Worm (Caenorhabditis elegans) whole organism, young adult: ENCODE measurements around the gene fbxa-141.

Source experiments
- B0261.1 ChIP-seq: sonication (generic microtip); optimal IDR thresholded peaks from 2 replicates; lab custom pipeline; 2016; ENCODE audit warnings: mild to moderate bottlenecking, missing genetic modification characterization, moderate library complexity, missing compliant biosample characterization
- C17E4.6 ChIP-seq: fragments of 200-800 bp; sonication (Bioruptor generic); IDR thresholded peaks from 2 replicates; pipeline ENCODE4 v1.3.6; 2022; ENCODE audit warnings: missing genetic modification reagents, missing genetic modification characterization, missing compliant biosample characterization
- F10E7.11 ChIP-seq: sonication (generic microtip); optimal IDR thresholded peaks from 2 replicates; lab custom pipeline; 2017; ENCODE audit warnings: mild to moderate bottlenecking, missing genetic modification characterization, moderate library complexity, missing compliant biosample characterization
- F22D6.2 ChIP-seq: sonication (generic microtip); optimal IDR thresholded peaks from 2 replicates; lab custom pipeline; 2016; ENCODE audit warnings: mild to moderate bottlenecking, missing genetic modification characterization, missing compliant biosample characterization
- F33H1.4 ChIP-seq: fragments of 200-800 bp; sonication (Bioruptor generic); IDR thresholded peaks from 2 replicates; pipeline ENCODE4 v1.3.6; 2022; ENCODE audit warnings: missing genetic modification reagents, missing genetic modification characterization, missing compliant biosample characterization
- F37B4.10 ChIP-seq: fragments of 200-800 bp; sonication (Bioruptor generic); IDR thresholded peaks from 2 replicates; pipeline ENCODE4 v1.3.6; 2022; ENCODE audit warnings: missing genetic modification characterization, missing compliant biosample characterization
- F55B11.4 ChIP-seq: sonication (generic microtip); optimal IDR thresholded peaks from 2 replicates; lab custom pipeline; 2016; ENCODE audit warnings: missing compliant biosample characterization, missing genetic modification characterization, borderline replicate concordance; ENCODE audit not compliant: insufficient read depth
- F57A8.1 ChIP-seq: fragments of 200-800 bp; sonication (Bioruptor generic); optimal IDR thresholded peaks from 2 replicates; lab custom pipeline; 2018; ENCODE audit warnings: mild to moderate bottlenecking, missing genetic modification characterization, moderate library complexity, missing compliant biosample characterization
- F57C9.4 ChIP-seq: sonication (generic microtip); optimal IDR thresholded peaks from 2 replicates; lab custom pipeline; 2017; ENCODE audit warnings: mild to moderate bottlenecking, missing genetic modification characterization, missing compliant biosample characterization
- Y53F4B.3 ChIP-seq: fragments of 200-800 bp; sonication (Bioruptor generic); IDR thresholded peaks from 2 replicates; pipeline ENCODE4 v1.3.6; 2022; ENCODE audit warnings: missing genetic modification reagents, missing genetic modification characterization, missing compliant biosample characterization
- Y67H2A.10 ChIP-seq: fragments of 200-800 bp; sonication (Bioruptor generic); conservative IDR thresholded peaks from 2 replicates; pipeline ENCODE4 v1.3.6; 2022; ENCODE audit warnings: missing genetic modification reagents, missing genetic modification characterization, missing compliant biosample characterization
- akir-1 ChIP-seq: fragments of 200-800 bp; sonication (Bioruptor generic); optimal IDR thresholded peaks from 2 replicates; lab custom pipeline; 2018; ENCODE audit warnings: mild to moderate bottlenecking, missing genetic modification characterization, moderate library complexity, missing compliant biosample characterization
- ama-1 ChIP-seq, 3 experiments: fragments of 150-350 bp in 1 of 3; sonication (generic microtip) in 2 of 3; optimal IDR thresholded peaks; 2 replicates each; lab custom pipeline; 2014 to 2018; ENCODE audit warnings: missing biosample characterization in 2 of 3, missing genetic modification characterization in 2 of 3, missing genetic modification reagents in 2 of 3
- athp-1 ChIP-seq: sonication (generic microtip); optimal IDR thresholded peaks from 2 replicates; lab custom pipeline; 2017; ENCODE audit warnings: mild to moderate bottlenecking, missing genetic modification characterization, missing compliant biosample characterization
- bed-1 ChIP-seq: fragments of 200-800 bp; sonication (Bioruptor generic); IDR thresholded peaks from 2 replicates; pipeline ENCODE4 v1.3.6; 2022; ENCODE audit warnings: missing genetic modification reagents, missing genetic modification characterization, missing compliant biosample characterization
- cebp-1 ChIP-seq, 2 experiments: fragments of 200-800 bp in 1 of 2; sonication (Bioruptor generic) in 1 of 2; sonication (generic microtip) in 1 of 2; IDR thresholded peaks in 1 of 2; optimal IDR thresholded peaks in 1 of 2; 2 replicates each; pipeline versions ENCODE4 v1.3.6 to Lab custom; 2017 to 2022; ENCODE audit warnings: missing compliant biosample characterization in 2 of 2, missing genetic modification characterization in 2 of 2, mild to moderate bottlenecking in 1 of 2, missing genetic modification reagents in 1 of 2, moderate library complexity in 1 of 2
- ceh-100 ChIP-seq: fragments of 200-800 bp; sonication (Bioruptor generic); IDR thresholded peaks from 2 replicates; pipeline ENCODE4 v1.3.6; 2022; ENCODE audit warnings: missing genetic modification reagents, missing genetic modification characterization, missing compliant biosample characterization
- ceh-40 ChIP-seq: fragments of 200-800 bp; sonication (Bioruptor generic); IDR thresholded peaks from 2 replicates; pipeline ENCODE4 v1.3.6; 2022; ENCODE audit warnings: missing genetic modification characterization, missing compliant biosample characterization
- ceh-58 ChIP-seq: fragments of 200-800 bp; sonication (Bioruptor generic); IDR thresholded peaks from 2 replicates; pipeline ENCODE4 v1.3.6; 2022; ENCODE audit warnings: missing genetic modification characterization, missing compliant biosample characterization
- ceh-79 ChIP-seq: sonication (generic microtip); optimal IDR thresholded peaks from 2 replicates; lab custom pipeline; 2017; ENCODE audit warnings: mild to moderate bottlenecking, missing genetic modification characterization, missing compliant biosample characterization
- chd-7 ChIP-seq: sonication (generic microtip); optimal IDR thresholded peaks from 2 replicates; lab custom pipeline; 2016; ENCODE audit warnings: mild to moderate bottlenecking, missing genetic modification characterization, moderate library complexity, missing compliant biosample characterization
- dox-1 ChIP-seq: fragments of 200-800 bp; sonication (Bioruptor generic); IDR thresholded peaks from 2 replicates; pipeline ENCODE4 v1.3.6; 2022; ENCODE audit warnings: missing genetic modification reagents, missing genetic modification characterization, missing compliant biosample characterization
- dpl-1 ChIP-seq: fragments of 150-350 bp; optimal IDR thresholded peaks from 2 replicates; lab custom pipeline; 2014; ENCODE audit warnings: missing biosample characterization, missing genetic modification reagents, missing genetic modification characterization
- egl-44 ChIP-seq: fragments of 200-800 bp; sonication (Bioruptor generic); IDR thresholded peaks from 2 replicates; pipeline ENCODE4 v1.3.6; 2022; ENCODE audit warnings: missing genetic modification reagents, missing genetic modification characterization, missing compliant biosample characterization
- hlh-26 ChIP-seq: fragments of 200-800 bp; sonication (Bioruptor generic); conservative IDR thresholded peaks from 2 replicates; pipeline ENCODE4 v1.3.6; 2022; ENCODE audit warnings: missing genetic modification reagents, missing genetic modification characterization, missing compliant biosample characterization
- hmg-1.2 ChIP-seq: fragments of 200-800 bp; sonication (Bioruptor generic); IDR thresholded peaks from 2 replicates; pipeline ENCODE4 v1.3.6; 2022; ENCODE audit warnings: missing genetic modification reagents, missing genetic modification characterization, missing compliant biosample characterization
- let-526 ChIP-seq: fragments of 200-800 bp; sonication (Bioruptor generic); IDR thresholded peaks from 2 replicates; pipeline ENCODE4 v1.3.6; 2022; ENCODE audit warnings: missing genetic modification reagents, missing genetic modification characterization, missing compliant biosample characterization
- let-607 ChIP-seq, 2 experiments: fragments of 200-800 bp in 1 of 2; sonication (Bioruptor generic) in 1 of 2; sonication (generic microtip) in 1 of 2; optimal IDR thresholded peaks; 2 replicates each; lab custom pipeline; 2016 to 2018; ENCODE audit warnings: mild to moderate bottlenecking in 2 of 2, missing compliant biosample characterization in 2 of 2, missing genetic modification characterization in 2 of 2, moderate library complexity in 2 of 2, missing genotype in 1 of 2
- lin-26 ChIP-seq: fragments of 200-800 bp; sonication (Bioruptor generic); IDR thresholded peaks from 2 replicates; pipeline ENCODE4 v1.3.6; 2022; ENCODE audit warnings: missing genetic modification reagents, missing genetic modification characterization, missing compliant biosample characterization
- lin-35 ChIP-seq, 3 experiments: fragments of 150-350 bp in 2 of 3; sonication (generic microtip) in 1 of 3; optimal IDR thresholded peaks; 2 replicates each; lab custom pipeline; 2014 to 2018; ENCODE audit warnings: missing biosample characterization in 3 of 3, missing genetic modification characterization in 3 of 3, missing genetic modification reagents in 3 of 3
- lin-40 ChIP-seq: sonication (generic microtip); optimal IDR thresholded peaks from 2 replicates; lab custom pipeline; 2016; ENCODE audit warnings: missing genetic modification characterization, mild to moderate bottlenecking, missing compliant biosample characterization, missing genotype, missing genetic modification reagents
- lsl-1 ChIP-seq: fragments of 200-800 bp; sonication (Bioruptor generic); optimal IDR thresholded peaks from 2 replicates; lab custom pipeline; 2018; ENCODE audit warnings: mild to moderate bottlenecking, missing genetic modification characterization, moderate library complexity, missing compliant biosample characterization
- madf-3 ChIP-seq: fragments of 200-800 bp; sonication (Bioruptor generic); IDR thresholded peaks from 2 replicates; pipeline ENCODE4 v1.3.6; 2022; ENCODE audit warnings: missing genetic modification reagents, missing genetic modification characterization, missing compliant biosample characterization
- mel-28 ChIP-seq: sonication (generic microtip); optimal IDR thresholded peaks from 2 replicates; lab custom pipeline; 2016; ENCODE audit warnings: borderline replicate concordance, mild to moderate bottlenecking, missing genetic modification characterization, missing compliant biosample characterization
- mes-4 ChIP-seq: sonication (generic microtip); optimal IDR thresholded peaks from 2 replicates; lab custom pipeline; 2016; ENCODE audit warnings: missing genotype, missing genetic modification characterization, missing compliant biosample characterization
- mxl-1 ChIP-seq: sonication (generic microtip); optimal IDR thresholded peaks from 2 replicates; lab custom pipeline; 2016; ENCODE audit warnings: missing genetic modification characterization, missing compliant biosample characterization
- nfya-1 ChIP-seq: sonication (generic microtip); optimal IDR thresholded peaks from 2 replicates; lab custom pipeline; 2017; ENCODE audit warnings: antibody characterized with exemption, missing compliant biosample characterization, missing genetic modification characterization, borderline replicate concordance; ENCODE audit not compliant: insufficient read depth
- nfya-2 ChIP-seq: fragments of 200-800 bp; sonication (Bioruptor generic); IDR thresholded peaks from 2 replicates; pipeline ENCODE4 v1.3.6; 2022; ENCODE audit warnings: missing genetic modification reagents, missing genetic modification characterization, missing compliant biosample characterization
- nfyb-1 ChIP-seq: fragments of 200-800 bp; sonication (Bioruptor generic); IDR thresholded peaks from 2 replicates; pipeline ENCODE4 v1.3.6; 2022; ENCODE audit warnings: missing genetic modification reagents, missing genetic modification characterization, missing compliant biosample characterization
- pbrm-1 ChIP-seq: fragments of 200-800 bp; sonication (Bioruptor generic); IDR thresholded peaks from 2 replicates; pipeline ENCODE4 v1.3.6; 2022; ENCODE audit warnings: missing genetic modification reagents, missing genetic modification characterization, missing compliant biosample characterization
- sdz-38 ChIP-seq: sonication (generic microtip); optimal IDR thresholded peaks from 2 replicates; lab custom pipeline; 2016; ENCODE audit warnings: missing genotype, missing genetic modification characterization, missing compliant biosample characterization
- snpc-3.4 ChIP-seq: sonication (generic microtip); optimal IDR thresholded peaks from 2 replicates; lab custom pipeline; 2017; ENCODE audit warnings: missing genetic modification characterization, mild to moderate bottlenecking, missing compliant biosample characterization, antibody characterized with exemption, moderate library complexity, missing genotype, missing genetic modification reagents
- tbp1 ChIP-seq: fragments of 200-800 bp; sonication (Bioruptor generic); optimal IDR thresholded peaks from 2 replicates; lab custom pipeline; 2018; ENCODE audit warnings: mild to moderate bottlenecking, missing genetic modification characterization, missing compliant biosample characterization
- zim-3 ChIP-seq: sonication (generic microtip); optimal IDR thresholded peaks from 2 replicates; lab custom pipeline; 2017; ENCODE audit warnings: mild to moderate bottlenecking, missing genetic modification characterization, moderate library complexity, missing compliant biosample characterization
- ztf-22 ChIP-seq: fragments of 200-800 bp; sonication (Bioruptor generic); optimal IDR thresholded peaks from 2 replicates; lab custom pipeline; 2018; ENCODE audit warnings: mild to moderate bottlenecking, missing genetic modification characterization, moderate library complexity, missing compliant biosample characterization
- ztf-25 ChIP-seq: fragments of 200-800 bp; sonication (Bioruptor generic); IDR thresholded peaks from 2 replicates; pipeline ENCODE4 v1.3.6; 2022; ENCODE audit warnings: missing genetic modification reagents, missing genetic modification characterization, missing compliant biosample characterization
- ztf-26 ChIP-seq: sonication (generic microtip); optimal IDR thresholded peaks from 2 replicates; lab custom pipeline; 2017; ENCODE audit warnings: missing genetic modification characterization, missing compliant biosample characterization

fbxa-141 gene

ce11 chrX:14476625-14477257, 36.0 kb downstream of the fbxa-141 start (continued):
- no peak for TF ChIP-seq nfya-2
- peak; percentile 81 for TF ChIP-seq chd-7 (tag; lab: Kevin White, UChicago)
- no peak for TF ChIP-seq lin-35 (GFP tag; optimal IDR thresholded peaks at IDR 0.05; lab: Kevin White, UChicago)
- no peak for TF ChIP-seq mes-4
- TF ChIP-seq hmg-1.2: peak; percentile 59
- peak; percentile 67 for TF ChIP-seq B0261.1 (tag; lab: Kevin White, UChicago)
- TF ChIP-seq Y53F4B.3 (GFP tag; lab: Robert Waterston, UW): no peak
- TF ChIP-seq athp-1: peak; percentile 27
- no peak for TF ChIP-seq ztf-25 (GFP tag; lab: Robert Waterston, UW)
- TF ChIP-seq Y67H2A.10: no peak
- TF ChIP-seq ztf-22 (GFP tag; lab: Kevin White, UChicago): no peak
- TF ChIP-seq lin-26: peak; percentile 63
- TF ChIP-seq ceh-40 (GFP tag; lab: Robert Waterston, UW): peak; percentile 79
- TF ChIP-seq F57C9.4 (tag; lab: Kevin White, UChicago): no peak
- no peak for TF ChIP-seq F55B11.4 (tag; lab: Kevin White, UChicago)
- TF ChIP-seq dpl-1: no peak
- TF ChIP-seq akir-1 (GFP tag; lab: Kevin White, UChicago): no peak
- no peak for TF ChIP-seq C17E4.6 (GFP tag; lab: Robert Waterston, UW)
- TF ChIP-seq zim-3 (tag; lab: Kevin White, UChicago): no peak
- TF ChIP-seq F10E7.11: no peak
- TF ChIP-seq mxl-1: no peak
- TF ChIP-seq nfyb-1 (GFP tag; lab: Robert Waterston, UW): peak; percentile 74
- TF ChIP-seq mel-28 (tag; lab: Kevin White, UChicago): no peak
- TF ChIP-seq F33H1.4 (GFP tag; lab: Robert Waterston, UW): no peak
- peak; percentile 33 to 41 for TF ChIP-seq let-607 (tag; optimal IDR thresholded peaks at IDR 0.05; lab: Kevin White, UChicago)
- TF ChIP-seq tbp1: peak; percentile 76
- TF ChIP-seq pbrm-1 (GFP tag; lab: Robert Waterston, UW): peak; percentile 73
- TF ChIP-seq F37B4.10: no peak
- no peak for TF ChIP-seq F57A8.1 (GFP tag; lab: Kevin White, UChicago)
- peak; percentile 4 for TF ChIP-seq snpc-3.4 (tag; lab: Kevin White, UChicago)
- TF ChIP-seq ceh-100 (GFP tag; lab: Robert Waterston, UW): no peak
- TF ChIP-seq lsl-1 (GFP tag; lab: Kevin White, UChicago): no peak
- no peak; the same call in 1 of the 2 replicates for TF ChIP-seq dox-1
- TF ChIP-seq madf-3 (GFP tag; lab: Robert Waterston, UW): 0 out of 2 replicates have a peak, but pooled peaks have one; percentile 56
- TF ChIP-seq ceh-58 (GFP tag; lab: Robert Waterston, UW): no peak
- TF ChIP-seq hlh-26 (GFP tag; lab: Robert Waterston, UW): no peak
- no peak for TF ChIP-seq let-526
- peak; percentile 99 for TF ChIP-seq cebp-1 (GFP tag; IDR thresholded peaks at IDR 0.05; lab: Robert Waterston, UW)
- TF ChIP-seq cebp-1 (tag; optimal IDR thresholded peaks at IDR 0.05; lab: Kevin White, UChicago): peak; percentile 100
- no peak for TF ChIP-seq bed-1
- TF ChIP-seq ztf-26: peak; percentile 49
- peak; percentile 81 for TF ChIP-seq lin-40 (tag; lab: Kevin White, UChicago)
- TF ChIP-seq ama-1 (optimal IDR thresholded peaks at IDR 0.05; lab: Kevin White, UChicago): no peak
- TF ChIP-seq ama-1 (GFP tag; optimal IDR thresholded peaks at IDR 0.05; lab: Kevin White, UChicago): no peak
- no peak for TF ChIP-seq nfya-1 (tag; lab: Kevin White, UChicago)
- TF ChIP-seq ceh-79 (tag; lab: Kevin White, UChicago): no peak
- TF ChIP-seq egl-44: peak; percentile 28; the same call in 1 of the 2 replicates
- peak; percentile 59 for TF ChIP-seq F22D6.2 (tag; lab: Kevin White, UChicago)
- no peak for TF ChIP-seq sdz-38
